Fruit fly (Drosophila melanogaster): Measurements from ENCODE around the gene Sxl.

Gene Sxl

dm6 chrX:7069011-7069463 is 28.8 kb downstream of the Sxl start, which contains the start of gene CG4607:
Gene CG4607 (plus strand): TSS chrX:7069413.
- no peak for TF ChIP-seq CG4424 (GFP tag; optimal IDR thresholded peaks at IDR 0.05)
- TF ChIP-seq CG2120 (GFP tag; optimal IDR thresholded peaks at IDR 0.05): no peak
- TF ChIP-seq CG9932 (GFP tag; IDR thresholded peaks at IDR 0.05): 0 out of 2 replicates have a peak, but pooled peaks have one; percentile 33
- TF ChIP-seq jumu (GFP tag; optimal IDR thresholded peaks at IDR 0.05): no peak
- no peak for TF ChIP-seq sqz (GFP tag; optimal IDR thresholded peaks at IDR 0.05)
- TF ChIP-seq CG2202 (tag; optimal IDR thresholded peaks at IDR 0.05): no peak
- no peak for TF ChIP-seq jing (GFP tag; optimal IDR thresholded peaks at IDR 0.05)
- peak; percentile 4 for TF ChIP-seq D19B (GFP tag; optimal IDR thresholded peaks at IDR 0.05)
- TF ChIP-seq H15 (GFP tag; IDR thresholded peaks at IDR 0.05): no peak
- TF ChIP-seq pho (GFP tag; optimal IDR thresholded peaks at IDR 0.05): no peak
- TF ChIP-seq pzg (GFP tag; optimal IDR thresholded peaks at IDR 0.05): no peak
- TF ChIP-seq Ssrp (tag; optimal IDR thresholded peaks at IDR 0.05): no peak
- 0 out of 2 replicates have a peak, but pooled peaks have one; percentile 10 for TF ChIP-seq slbo (GFP tag; IDR thresholded peaks at IDR 0.05)
- peak; percentile 80 for TF ChIP-seq Med (GFP tag)
- TF ChIP-seq CG10565 (GFP tag; optimal IDR thresholded peaks at IDR 0.05): no peak
- TF ChIP-seq fd3F (GFP tag; optimal IDR thresholded peaks at IDR 0.05): no peak
- no peak for TF ChIP-seq D (optimal IDR thresholded peaks at IDR 0.05)
- no peak for TF ChIP-seq D (GFP tag; optimal IDR thresholded peaks at IDR 0.05)
- TF ChIP-seq prd (optimal IDR thresholded peaks at IDR 0.05): no peak
- peak; percentile 21; the same call in 1 of the 3 replicates for TF ChIP-seq prd (GFP tag; IDR thresholded peaks at IDR 0.05)
- no peak for TF ChIP-seq NFAT (GFP tag; IDR thresholded peaks at IDR 0.05)
- TF ChIP-seq CG34376 (GFP tag; optimal IDR thresholded peaks at IDR 0.05): peak; percentile 61
- peak; percentile 68 for TF ChIP-seq ftz-f1 (GFP tag; optimal IDR thresholded peaks at IDR 0.05)
- no peak for TF ChIP-seq so (GFP tag; IDR thresholded peaks at IDR 0.05)
- TF ChIP-seq Nf-YC (tag; optimal IDR thresholded peaks at IDR 0.05): no peak
- no peak for TF ChIP-seq Dbx (GFP tag; IDR thresholded peaks at IDR 0.05)
- no peak for TF ChIP-seq stc (GFP tag; IDR thresholded peaks at IDR 0.05)
- TF ChIP-seq HHEX (GFP tag; optimal IDR thresholded peaks at IDR 0.05): no peak
- peak; percentile 44 for TF ChIP-seq exex (tag; optimal IDR thresholded peaks at IDR 0.05)
- TF ChIP-seq crol (GFP tag; IDR thresholded peaks at IDR 0.05): peak; percentile 39; the same call in 1 of the 2 replicates
- TF ChIP-seq cad (GFP tag; optimal IDR thresholded peaks at IDR 0.05): no peak
- TF ChIP-seq lbe (GFP tag; optimal IDR thresholded peaks at IDR 0.05): no peak
- TF ChIP-seq Drgx (GFP tag; IDR thresholded peaks at IDR 0.05): no peak
- no peak for TF ChIP-seq CG16863 (GFP tag; optimal IDR thresholded peaks at IDR 0.05)
- TF ChIP-seq CG1792 (GFP tag; optimal IDR thresholded peaks at IDR 0.05): no peak
- TF ChIP-seq CG7372 (GFP tag; IDR thresholded peaks at IDR 0.05): peak; percentile 71
- no peak for TF ChIP-seq Hsf (GFP tag; optimal IDR thresholded peaks at IDR 0.05)
- no peak for TF ChIP-seq fu2 (GFP tag; optimal IDR thresholded peaks at IDR 0.05)
- peak; percentile 77 for TF ChIP-seq cwo (GFP tag; optimal IDR thresholded peaks at IDR 0.05)
- TF ChIP-seq Pdp1 (GFP tag; optimal IDR thresholded peaks at IDR 0.05): peak in 1 of 2 experiments; percentile 36
- TF ChIP-seq gsb (GFP tag; IDR thresholded peaks at IDR 0.05): no peak
- no peak for TF ChIP-seq CG13296 (GFP tag; optimal IDR thresholded peaks at IDR 0.05)
- TF ChIP-seq gcm (GFP tag; optimal IDR thresholded peaks at IDR 0.05): no peak
- no peak for TF ChIP-seq knrl (GFP tag; IDR thresholded peaks at IDR 0.05; ENCODE audit: partially characterized antibody)
- TF ChIP-seq Bgb (GFP tag; IDR thresholded peaks at IDR 0.05; ENCODE audit: partially characterized antibody): no peak
- no peak for TF ChIP-seq crc (GFP tag; optimal IDR thresholded peaks at IDR 0.05)
- TF ChIP-seq CG6272 (GFP tag; IDR thresholded peaks at IDR 0.05): no peak
- no peak for TF ChIP-seq CG17802 (tag; optimal IDR thresholded peaks at IDR 0.05)
- TF ChIP-seq crp (GFP tag; optimal IDR thresholded peaks at IDR 0.05): no peak
- no peak for TF ChIP-seq wdn (GFP tag; IDR thresholded peaks at IDR 0.05)
- no peak for TF ChIP-seq Ptx1 (GFP tag; IDR thresholded peaks at IDR 0.05)
- TF ChIP-seq Chrac-16 (GFP tag; optimal IDR thresholded peaks at IDR 0.05): no peak
